Worm (Caenorhabditis elegans) whole organism, L1 larva: ENCODE data around the gene ZK381.62.
A peak's percentile ranks its signal among the peaks of the same experiment; 100 is the strongest.

Experiments
- aly-2 ChIP-seq: fragments of 150-350 bp; optimal IDR thresholded peaks from 2 replicates; lab custom pipeline; 2014; ENCODE audit warnings: missing biosample characterization, missing genetic modification characterization
- ceh-63 ChIP-seq: fragments of 200-800 bp; sonication (Bioruptor generic); optimal IDR thresholded peaks from 2 replicates; lab custom pipeline; 2018; ENCODE audit warnings: mild to moderate bottlenecking, missing genetic modification characterization, missing compliant biosample characterization
- ceh-82 ChIP-seq, 3 experiments: fragments of 150-350 bp in 1 of 3; sonication (generic microtip) in 2 of 3; optimal IDR thresholded peaks; 2 replicates each; lab custom pipeline; 2014 to 2017; ENCODE audit warnings: missing biosample characterization in 3 of 3, missing genetic modification characterization in 3 of 3
- ces-1 ChIP-seq: fragments of 150-350 bp; optimal IDR thresholded peaks from 2 replicates; lab custom pipeline; 2014; ENCODE audit warnings: missing biosample characterization, missing genetic modification reagents, missing genetic modification characterization
- fkh-10 ChIP-seq: sonication (generic microtip); optimal IDR thresholded peaks from 2 replicates; lab custom pipeline; 2017; ENCODE audit warnings: missing biosample characterization, missing genetic modification reagents, missing genetic modification characterization
- hlh-17 ChIP-seq: fragments of 200-800 bp; sonication (Bioruptor generic); optimal IDR thresholded peaks from 2 replicates; lab custom pipeline; 2018; ENCODE audit warnings: missing genetic modification characterization, mild to moderate bottlenecking, missing compliant biosample characterization, moderate library complexity, borderline replicate concordance
- hlh-4 ChIP-seq: sonication (generic microtip); optimal IDR thresholded peaks from 2 replicates; lab custom pipeline; 2016; ENCODE audit warnings: mild to moderate bottlenecking, missing genetic modification characterization, missing compliant biosample characterization
- lin-15B ChIP-seq: fragments of 150-350 bp; sonication (generic microtip); optimal IDR thresholded peaks from 3 replicates; lab custom pipeline; 2014; ENCODE audit warnings: missing biosample characterization, missing genetic modification characterization
- nhr-237 ChIP-seq: fragments of 150-350 bp; optimal IDR thresholded peaks from 2 replicates; lab custom pipeline; 2014; ENCODE audit warnings: missing biosample characterization, missing genetic modification characterization
- snpc-4 ChIP-seq: fragments of 150-350 bp; optimal IDR thresholded peaks from 2 replicates; lab custom pipeline; 2014; ENCODE audit warnings: missing biosample characterization, missing genetic modification characterization
- tbx-2 ChIP-seq: sonication (generic microtip); optimal IDR thresholded peaks from 2 replicates; lab custom pipeline; 2016; ENCODE audit warnings: missing genetic modification characterization, missing compliant biosample characterization
- unc-30 ChIP-seq: sonication (generic microtip); optimal IDR thresholded peaks from 2 replicates; lab custom pipeline; 2017; ENCODE audit warnings: missing biosample characterization, missing genetic modification characterization
- unc-62 ChIP-seq: fragments of 150-350 bp; optimal IDR thresholded peaks from 2 replicates; lab custom pipeline; 2014; ENCODE audit warnings: missing biosample characterization, missing genetic modification reagents, missing genetic modification characterization
- ztf-11 ChIP-seq, 2 experiments: sonication (generic microtip); optimal IDR thresholded peaks; 2 replicates each; lab custom pipeline; 2016 to 2017; ENCODE audit warnings: missing genetic modification characterization in 2 of 2, missing biosample characterization in 1 of 2, missing compliant biosample characterization in 1 of 2

- no peak for TF ChIP-seq aly-2
- TF ChIP-seq ceh-63 (GFP tag; lab: Kevin White, UChicago) = no peak
- no peak for TF ChIP-seq lin-15B (tag; lab: Kevin White, UChicago)
- no peak for TF ChIP-seq hlh-4 (tag; lab: Kevin White, UChicago)
- TF ChIP-seq unc-62 (GFP tag; lab: Kevin White, UChicago) = no peak
- no peak for TF ChIP-seq nhr-237 (tag; lab: Kevin White, UChicago)
- TF ChIP-seq snpc-4 (tag; lab: Kevin White, UChicago) = no peak
- TF ChIP-seq ceh-82 (tag; optimal IDR thresholded peaks at IDR 0.05; lab: Kevin White, UChicago) = no peak
- peak; percentile 46 for TF ChIP-seq ces-1 (GFP tag; lab: Kevin White, UChicago)
- peak; percentile 15 for TF ChIP-seq tbx-2 (tag; lab: Kevin White, UChicago)
- peak; percentile 76 for TF ChIP-seq fkh-10 (GFP tag; lab: Kevin White, UChicago)
- TF ChIP-seq unc-30 (tag; lab: Kevin White, UChicago) = no peak
- TF ChIP-seq ztf-11 (tag; optimal IDR thresholded peaks at IDR 0.05; lab: Kevin White, UChicago) = no peak
- TF ChIP-seq hlh-17 (GFP tag; lab: Kevin White, UChicago) = no peak
These were observed 14.4 kb downstream of the ZK381.62 start for ce11 chrIV:6956668-6957067.
